Worm (Caenorhabditis elegans) whole organism, late embryonic: Measurements from ENCODE around the gene C45G9.11.

Source experiments
- lim-6 ChIP-seq: sonication (generic microtip); optimal IDR thresholded peaks from 2 replicates; lab custom pipeline; 2016; ENCODE audit warnings: missing genetic modification characterization, missing compliant biosample characterization
- lin-11 ChIP-seq: fragments of 200-800 bp; sonication (Bioruptor generic); optimal IDR thresholded peaks from 2 replicates; lab custom pipeline; 2018; ENCODE audit warnings: mild to moderate bottlenecking, missing genetic modification characterization, missing compliant biosample characterization
- mec-3 ChIP-seq: sonication (generic microtip); optimal IDR thresholded peaks from 2 replicates; lab custom pipeline; 2016; ENCODE audit warnings: borderline replicate concordance, missing genetic modification characterization, missing compliant biosample characterization
- nhr-11 ChIP-seq: fragments of 150-350 bp; optimal IDR thresholded peaks from 2 replicates; lab custom pipeline; 2014; ENCODE audit warnings: missing biosample characterization, missing genetic modification characterization
- pqm-1 ChIP-seq: sonication (generic microtip); optimal IDR thresholded peaks from 2 replicates; lab custom pipeline; 2016; ENCODE audit warnings: missing genetic modification characterization, missing compliant biosample characterization
- ttx-3 ChIP-seq: sonication (generic microtip); optimal IDR thresholded peaks from 2 replicates; lab custom pipeline; 2016; ENCODE audit warnings: missing genetic modification reagents, missing genetic modification characterization, missing compliant biosample characterization

DNA sequence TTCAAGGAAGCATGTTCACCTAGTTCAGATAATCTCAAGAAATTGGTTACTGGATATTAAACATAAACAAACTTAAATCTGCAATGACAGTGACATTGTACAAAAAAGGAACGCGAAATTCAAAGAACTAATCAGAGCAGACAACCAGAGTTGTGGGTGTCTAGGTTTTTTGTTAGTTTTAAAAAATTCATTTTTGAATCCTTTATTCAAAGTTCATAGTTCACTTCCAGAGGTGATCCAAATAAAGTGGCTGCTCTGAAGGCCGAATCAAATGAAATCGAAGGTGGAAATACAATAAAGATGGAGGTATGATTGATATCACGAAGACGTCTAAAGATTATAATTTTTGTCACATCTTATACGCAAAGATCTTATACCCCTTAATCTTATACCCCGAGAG, 5.9 kb upstream of the C45G9.11 start, which contains the start of gene ttbk-6:
- TF ChIP-seq nhr-11 (tag; lab: Kevin White, UChicago) = no peak
- TF ChIP-seq ttx-3 (tag; lab: Kevin White, UChicago) = no peak
- TF ChIP-seq mec-3 (tag; lab: Kevin White, UChicago) = no peak
- TF ChIP-seq lim-6 (tag; lab: Kevin White, UChicago) = no peak
- no peak for TF ChIP-seq pqm-1 (tag; lab: Kevin White, UChicago)
- TF ChIP-seq lin-11 (tag; lab: Kevin White, UChicago) = no peak
